Fruit fly (Drosophila melanogaster) whole organism: ENCODE data around the gene PGAP5.
A peak's percentile ranks its signal among the peaks of the same experiment; 100 is the strongest.

ENCODE experiments used
- CG8478 ChIP-seq: fragments of >200 bp; optimal IDR thresholded peaks from 2 replicates; lab custom pipeline; 2018; ENCODE audit warnings: inconsistent platforms
- Dll ChIP-seq: fragments of >200 bp; optimal IDR thresholded peaks from 2 replicates; lab custom pipeline; 2017
- EcR ChIP-seq, 2 experiments: fragments of >200 bp; optimal IDR thresholded peaks; 2 replicates each; lab custom pipeline; 2017; ENCODE audit warnings: missing biosample characterization in 2 of 2, missing genetic modification characterization in 2 of 2, missing genetic modification reagents in 2 of 2
- pan ChIP-seq: fragments of >200 bp; optimal IDR thresholded peaks from 2 replicates; lab custom pipeline; 2017
- psq ChIP-seq: fragments of >200 bp; optimal IDR thresholded peaks from 2 replicates; lab custom pipeline; 2017
- usp ChIP-seq: fragments of >200 bp; optimal IDR thresholded peaks from 2 replicates; lab custom pipeline; 2017; ENCODE audit warnings: missing biosample characterization, missing genetic modification characterization, mixed read lengths

Gene PGAP5

DNA sequence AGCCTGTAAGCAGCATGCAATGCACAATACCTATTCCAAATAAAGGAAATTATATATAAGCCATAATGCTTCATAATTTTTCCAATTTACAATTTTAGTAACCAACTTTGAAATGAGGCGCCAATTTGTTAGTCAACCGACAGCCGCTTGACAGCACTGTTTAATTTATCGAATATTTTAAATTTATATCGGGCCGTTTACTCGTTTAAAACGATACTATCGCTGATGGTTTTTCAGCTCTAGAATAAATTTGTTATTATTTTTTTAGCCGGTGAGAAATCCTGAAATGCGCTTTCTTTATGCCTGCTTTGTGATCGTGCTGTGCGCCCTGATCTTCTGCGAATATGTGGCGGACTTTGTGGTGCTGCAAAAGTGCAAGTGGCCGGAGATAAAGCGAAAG is at the start of gene PGAP5:
Gene PGAP5, plus strand, starts transcription at position 126 of the 400 bp plus-strand sequence.
- no peak for TF ChIP-seq Dll (lab: Kevin White, UChicago)
- no peak for TF ChIP-seq pan (lab: Kevin White, UChicago)
- no peak for TF ChIP-seq usp (GFP tag; lab: Kevin White, UChicago)

- TF ChIP-seq psq (lab: Kevin White, UChicago) (no peak), CG8478 (lab: Kevin White, UChicago) (no peak), EcR (GFP tag; optimal IDR thresholded peaks at IDR 0.05; lab: Kevin White, UChicago) (no peak), Dll (lab: Kevin White, UChicago) (no peak), pan (lab: Kevin White, UChicago) (no peak), usp (GFP tag; lab: Kevin White, UChicago) (no peak)
These were observed 42.0 kb upstream of the PGAP5 start for dm6 chr2L:8156682-8157081.

DNA sequence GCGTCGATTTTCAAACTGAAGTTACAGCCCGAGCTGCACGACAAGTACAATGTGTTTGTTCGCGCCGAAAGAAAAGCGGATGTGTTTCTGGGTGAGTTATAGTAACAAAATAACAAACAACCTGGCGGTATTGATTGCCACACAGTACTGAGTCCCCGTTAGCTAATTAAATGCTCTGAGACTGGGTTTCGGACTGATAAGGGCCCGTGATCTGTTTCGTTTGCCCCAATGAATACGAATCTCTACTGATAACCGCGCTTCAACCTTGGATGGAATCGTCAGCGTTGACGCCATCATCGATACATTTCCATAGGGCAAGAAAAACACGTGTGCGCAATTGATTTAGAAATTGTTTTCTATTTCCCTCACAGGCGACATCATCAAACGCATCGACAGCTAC is 41.5 kb upstream of the PGAP5 start:
- TF ChIP-seq pan (lab: Kevin White, UChicago) = no peak
- TF ChIP-seq EcR (GFP tag; optimal IDR thresholded peaks at IDR 0.05; lab: Kevin White, UChicago) = no peak
- no peak for TF ChIP-seq CG8478 (lab: Kevin White, UChicago)
- no peak for TF ChIP-seq Dll (lab: Kevin White, UChicago)
- no peak for TF ChIP-seq psq (lab: Kevin White, UChicago)
- TF ChIP-seq usp (GFP tag; lab: Kevin White, UChicago) = no peak

dm6 chr2L:8159498-8159897 is 39.2 kb upstream of the PGAP5 start, which contains the start of the genes PAPLA1 and Rbsn-5:
Gene PAPLA1, minus strand, starts transcription at chr2L:8159638.
Gene Rbsn-5, plus strand, starts transcription at chr2L:8159832.
- TF ChIP-seq pan (lab: Kevin White, UChicago) = no peak

DNA sequence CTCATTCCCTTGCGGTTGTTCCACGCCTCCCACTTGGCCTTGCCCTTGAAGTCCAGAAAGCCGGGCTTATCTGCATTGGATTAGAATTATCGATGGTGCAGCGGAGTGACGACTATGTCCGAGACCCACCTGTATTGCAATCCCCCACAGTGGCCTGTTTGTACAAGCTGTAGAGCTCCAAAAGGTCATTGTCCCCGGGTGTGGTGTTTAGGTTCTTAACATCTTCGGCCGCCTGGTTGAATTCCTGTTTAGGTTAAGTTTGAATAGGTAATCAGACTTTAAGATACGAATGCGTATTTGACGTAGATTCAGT is 36.7 kb upstream of the PGAP5 start:
- TF ChIP-seq EcR (GFP tag; optimal IDR thresholded peaks at IDR 0.05; lab: Kevin White, UChicago) (peak; percentile 82 to 94), Dll (lab: Kevin White, UChicago) (no peak)

DNA sequence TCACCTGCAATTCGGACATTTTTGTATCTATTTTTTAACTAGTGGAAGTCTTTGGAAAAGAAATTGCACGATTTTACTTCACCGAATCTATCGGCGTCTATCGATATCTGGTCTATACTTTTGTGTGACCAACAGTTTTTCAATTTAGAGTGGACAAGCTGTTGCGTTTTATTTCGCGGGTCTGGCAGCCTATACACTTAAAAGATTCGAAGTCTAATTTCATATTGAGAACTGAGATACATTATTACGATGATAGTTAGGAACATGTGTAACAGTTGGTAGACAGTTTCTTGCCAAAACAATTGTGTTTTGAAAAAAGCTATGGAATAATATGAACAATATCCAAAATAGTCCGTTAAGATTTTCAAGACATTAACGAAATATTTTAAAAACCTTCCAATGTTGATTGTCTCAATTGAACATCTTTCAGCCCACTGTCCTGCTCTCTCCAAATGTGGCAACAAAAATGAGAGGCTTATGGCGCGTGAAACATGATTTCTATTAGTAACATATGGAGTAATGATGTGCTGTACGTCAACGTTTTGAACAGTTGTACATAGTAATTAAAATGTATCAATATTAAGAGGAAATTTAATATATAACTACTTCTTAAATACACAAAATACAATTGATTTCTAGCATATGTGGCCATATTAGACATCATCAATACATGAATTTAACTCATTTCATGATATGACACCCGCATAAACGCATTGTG is 36.2 kb upstream of the PGAP5 start, which contains the start of gene Acbp1:
Gene Acbp1, minus strand, starts transcription at position 146 of the 718 bp plus-strand sequence.
- TF ChIP-seq usp (GFP tag; lab: Kevin White, UChicago) = no peak
- TF ChIP-seq CG8478 (lab: Kevin White, UChicago) = no peak
- peak in 1 of 2 experiments; percentile 52 for TF ChIP-seq EcR (GFP tag; optimal IDR thresholded peaks at IDR 0.05; lab: Kevin White, UChicago)
- no peak for TF ChIP-seq pan (lab: Kevin White, UChicago)
- no peak for TF ChIP-seq Dll (lab: Kevin White, UChicago)
- no peak for TF ChIP-seq psq (lab: Kevin White, UChicago)

- TF ChIP-seq psq (lab: Kevin White, UChicago) = no peak
- no peak for TF ChIP-seq Dll (lab: Kevin White, UChicago)
- TF ChIP-seq pan (lab: Kevin White, UChicago) = no peak
- TF ChIP-seq usp (GFP tag; lab: Kevin White, UChicago) = no peak
- no peak for TF ChIP-seq CG8478 (lab: Kevin White, UChicago)
- no peak for TF ChIP-seq EcR (GFP tag; optimal IDR thresholded peaks at IDR 0.05; lab: Kevin White, UChicago)
These were observed 35.7 kb upstream of the PGAP5 start, which contains the start of gene Piezo for dm6 chr2L:8163025-8163351. Gene Piezo, plus strand, starts transcription at chr2L:8163073.

DNA sequence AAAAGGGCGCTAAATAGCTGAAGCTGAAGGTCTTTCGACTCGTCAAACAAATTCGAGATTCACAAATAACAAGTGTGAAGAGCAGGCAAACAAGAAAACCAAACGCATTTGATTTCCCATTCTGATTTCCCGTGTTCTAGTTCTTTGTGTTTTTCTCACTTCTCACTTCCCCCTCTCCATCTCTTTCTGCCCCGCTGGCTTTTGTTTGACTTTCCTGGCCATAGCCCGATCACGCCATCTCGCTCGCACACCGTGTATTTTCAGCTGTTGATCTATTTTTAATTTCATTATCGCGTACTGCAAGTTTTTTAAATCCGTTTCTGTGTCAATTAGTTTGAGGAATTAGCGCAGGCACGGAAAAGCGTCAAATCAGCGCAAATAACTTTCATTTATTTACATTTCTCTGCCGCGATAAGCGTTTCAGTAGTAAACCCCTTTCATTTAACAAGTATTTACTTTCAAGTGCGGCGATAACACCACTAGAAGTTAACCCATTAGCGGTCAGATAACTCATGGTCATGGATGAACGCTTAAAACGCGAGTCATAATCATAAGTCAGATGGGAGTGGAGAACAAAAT is 35.0 kb upstream of the PGAP5 start:
- no peak for TF ChIP-seq psq (lab: Kevin White, UChicago)
- TF ChIP-seq pan (lab: Kevin White, UChicago) = no peak
- no peak for TF ChIP-seq EcR (GFP tag; optimal IDR thresholded peaks at IDR 0.05; lab: Kevin White, UChicago)
- TF ChIP-seq Dll (lab: Kevin White, UChicago) = no peak
- no peak for TF ChIP-seq usp (GFP tag; lab: Kevin White, UChicago)
- no peak for TF ChIP-seq CG8478 (lab: Kevin White, UChicago)

DNA sequence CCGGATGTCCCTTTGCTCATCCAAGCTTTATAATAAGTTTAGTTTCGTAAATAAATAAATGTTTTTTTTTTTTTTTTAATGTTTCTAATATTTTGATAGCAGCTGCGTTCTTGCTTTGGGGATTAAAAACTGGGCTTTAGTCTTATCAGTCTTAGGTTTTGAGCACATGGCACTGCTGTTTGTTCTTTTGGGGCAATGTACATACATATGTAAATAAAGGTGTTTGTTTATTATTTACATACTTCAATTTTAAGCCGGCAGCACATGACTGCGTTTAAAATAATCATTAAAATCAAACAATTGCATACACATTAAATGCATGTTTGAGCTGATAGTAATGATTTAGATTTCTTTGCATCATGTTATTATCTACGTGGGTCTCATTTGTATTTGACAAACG is 34.5 kb upstream of the PGAP5 start:
- no peak for TF ChIP-seq Dll (lab: Kevin White, UChicago)
- no peak for TF ChIP-seq EcR (GFP tag; optimal IDR thresholded peaks at IDR 0.05; lab: Kevin White, UChicago)
- TF ChIP-seq usp (GFP tag; lab: Kevin White, UChicago) = no peak
- TF ChIP-seq pan (lab: Kevin White, UChicago) = no peak
- TF ChIP-seq psq (lab: Kevin White, UChicago) = no peak
- TF ChIP-seq CG8478 (lab: Kevin White, UChicago) = no peak

dm6 chr2L:8165800-8166576 is 32.7 kb upstream of the PGAP5 start:
- TF ChIP-seq psq (lab: Kevin White, UChicago) = no peak
- no peak for TF ChIP-seq Dll (lab: Kevin White, UChicago)
- no peak for TF ChIP-seq EcR (GFP tag; optimal IDR thresholded peaks at IDR 0.05; lab: Kevin White, UChicago)
- TF ChIP-seq CG8478 (lab: Kevin White, UChicago) = no peak
- no peak for TF ChIP-seq pan (lab: Kevin White, UChicago)

DNA sequence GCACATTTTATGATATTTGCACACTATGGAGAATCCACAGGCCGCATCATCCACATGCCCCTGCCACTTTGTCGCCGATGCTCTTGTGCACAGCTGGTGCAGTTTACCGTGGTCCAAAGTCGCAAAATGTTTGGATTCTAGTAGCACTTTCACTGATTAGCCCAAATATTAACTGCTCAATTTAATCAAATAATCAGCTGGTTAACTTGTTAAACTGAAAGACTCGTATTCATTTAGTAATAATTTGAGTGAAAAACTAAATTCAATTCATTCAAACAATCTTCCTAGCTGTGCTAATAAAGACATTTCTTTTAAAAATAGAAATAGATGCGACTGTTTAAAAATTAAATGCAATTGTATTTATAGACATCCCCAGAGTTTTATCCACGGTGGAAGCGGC is 30.6 kb upstream of the PGAP5 start:
- TF ChIP-seq pan (lab: Kevin White, UChicago) = no peak
- no peak for TF ChIP-seq Dll (lab: Kevin White, UChicago)
- TF ChIP-seq CG8478 (lab: Kevin White, UChicago) = no peak
- TF ChIP-seq psq (lab: Kevin White, UChicago) = no peak
- TF ChIP-seq EcR (GFP tag; optimal IDR thresholded peaks at IDR 0.05; lab: Kevin White, UChicago) = no peak
- TF ChIP-seq usp (GFP tag; lab: Kevin White, UChicago) = no peak
